Worm (Caenorhabditis elegans): Measurements from ENCODE around the gene tag-278.
A peak's percentile ranks its signal among the peaks of the same experiment; 100 is the strongest.

tag-278 gene

ce11 chrX:3715835-3716234 is 26.8 kb upstream of the tag-278 start:
- TF ChIP-seq unc-62 (GFP tag; optimal IDR thresholded peaks at IDR 0.05 in 1 of 2) (peak in 1 of 2 experiments; percentile 93), unc-62 (tag; optimal IDR thresholded peaks at IDR 0.05) (no peak), ceh-32 (tag; optimal IDR thresholded peaks at IDR 0.05; ENCODE audit: poor library complexity) (no peak)

- TF ChIP-seq dve-1 (tag; optimal IDR thresholded peaks at IDR 0.05; ENCODE audit: insufficient read depth), result no peak
- 0 out of 2 replicates have a peak, but pooled peaks have one; percentile 13 for TF ChIP-seq dmd-9 (GFP tag; IDR thresholded peaks at IDR 0.05)
Measured at ce11 chrX:3714797-3715196, 25.8 kb upstream of the tag-278 start, which contains the start of gene C01C4.2. Gene C01C4.2 (plus strand): TSS chrX:3715097.

- TF ChIP-seq arid-1 (GFP tag; conservative IDR thresholded peaks at IDR 0.05) (no peak), R02D3.7 (tag; optimal IDR thresholded peaks at IDR 0.05) (no peak), ztf-11 (tag; optimal IDR thresholded peaks at IDR 0.05) (no peak), dmd-6 (GFP tag; IDR thresholded peaks at IDR 0.05) (no peak), rbr-2 (tag; optimal IDR thresholded peaks at IDR 0.05) (no peak), lin-13 (GFP tag; optimal IDR thresholded peaks at IDR 0.05) (no peak), lin-38 (GFP tag; IDR thresholded peaks at IDR 0.05) (no peak), lim-7 (GFP tag; IDR thresholded peaks at IDR 0.05) (no peak), F44E2.7 (GFP tag; IDR thresholded peaks at IDR 0.05) (no peak), ctbp-1 (GFP tag; IDR thresholded peaks at IDR 0.05) (no peak), nhr-11 (tag; optimal IDR thresholded peaks at IDR 0.05) (no peak), hmg-1.1 (GFP tag; IDR thresholded peaks at IDR 0.05) (0 out of 2 replicates have a peak, but pooled peaks have one; percentile 25), Y105C5A.15 (GFP tag; IDR thresholded peaks at IDR 0.05) (no peak), mxl-3 (GFP tag; optimal IDR thresholded peaks at IDR 0.05) (no peak), daf-16 (GFP tag; optimal IDR thresholded peaks at IDR 0.05) (peak in 1 of 2 experiments; percentile 76), daf-16 (tag; optimal IDR thresholded peaks at IDR 0.05) (no peak), dve-1 (tag; optimal IDR thresholded peaks at IDR 0.05; ENCODE audit: insufficient read depth) (no peak), snpc-1.2 (GFP tag; IDR thresholded peaks at IDR 0.05) (no peak), saeg-2 (GFP tag; IDR thresholded peaks at IDR 0.05) (no peak), hlh-11 (tag; optimal IDR thresholded peaks at IDR 0.05) (no peak), sdz-12 (GFP tag; optimal IDR thresholded peaks at IDR 0.05) (no peak), ceh-20 (GFP tag; IDR thresholded peaks at IDR 0.05) (0 out of 2 replicates have a peak, but pooled peaks have one; percentile 8), set-16 (GFP tag; IDR thresholded peaks at IDR 0.05) (no peak), T26A8.4 (GFP tag; IDR thresholded peaks at IDR 0.05) (no peak), ces-1 (GFP tag; optimal IDR thresholded peaks at IDR 0.05) (no peak), madf-5 (GFP tag; IDR thresholded peaks at IDR 0.05) (no peak), tag-97 (GFP tag; IDR thresholded peaks at IDR 0.05) (no peak), unc-62 (GFP tag; optimal IDR thresholded peaks at IDR 0.05 in 1 of 2) (peak in 1 of 2 experiments; percentile 89), unc-62 (tag; optimal IDR thresholded peaks at IDR 0.05) (no peak), unc-39 (tag; optimal IDR thresholded peaks at IDR 0.05) (no peak)
Measured at ce11 chrX:3711581-3712101, 22.6 kb upstream of the tag-278 start.

- TF ChIP-seq daf-16 (GFP tag; optimal IDR thresholded peaks at IDR 0.05) (peak in 1 of 2 experiments; percentile 55), daf-16 (tag; optimal IDR thresholded peaks at IDR 0.05) (no peak), ZK337.2 (GFP tag; IDR thresholded peaks at IDR 0.05) (no peak)
Measured at ce11 chrX:3709747-3710146, 20.7 kb upstream of the tag-278 start.

- peak in 1 of 2 experiments; percentile 64 for TF ChIP-seq daf-16 (GFP tag; optimal IDR thresholded peaks at IDR 0.05)
- TF ChIP-seq daf-16 (tag; optimal IDR thresholded peaks at IDR 0.05), result no peak
- TF ChIP-seq set-16 (GFP tag; IDR thresholded peaks at IDR 0.05), result peak; percentile 58; the same call in 1 of the 2 replicates
- TF ChIP-seq dve-1 (tag; optimal IDR thresholded peaks at IDR 0.05; ENCODE audit: insufficient read depth), result no peak
Measured at ce11 chrX:3706319-3706718, 17.3 kb upstream of the tag-278 start.
